Worm (Caenorhabditis elegans) whole organism, mixed stage, embryonic: ENCODE results near the gene M6.11.
A peak's percentile ranks its signal among the peaks of the same experiment; 100 is the strongest.

Experiments used
- M03D4.4 ChIP-seq: sonication (generic microtip); optimal IDR thresholded peaks from 2 replicates; lab custom pipeline; 2017; ENCODE audit warnings: mild to moderate bottlenecking, missing genetic modification characterization, missing compliant biosample characterization
- bed-3 ChIP-seq: fragments of 200-800 bp; sonication (Bioruptor generic); optimal IDR thresholded peaks from 3 replicates; lab custom pipeline; 2018; ENCODE audit warnings: mild to moderate bottlenecking, missing genetic modification characterization, moderate library complexity, missing compliant biosample characterization
- blmp-1 ChIP-seq: fragments of 150-350 bp; optimal IDR thresholded peaks from 2 replicates; lab custom pipeline; 2014; ENCODE audit warnings: missing biosample characterization, missing genetic modification characterization
- ceh-39 ChIP-seq: fragments of 150-350 bp; optimal IDR thresholded peaks from 2 replicates; lab custom pipeline; 2014; ENCODE audit warnings: missing biosample characterization, missing genetic modification characterization
- ceh-43 ChIP-seq: fragments of 200-800 bp; sonication (Bioruptor generic); optimal IDR thresholded peaks from 2 replicates; lab custom pipeline; 2018; ENCODE audit warnings: mild to moderate bottlenecking, missing genetic modification characterization, moderate library complexity, missing compliant biosample characterization
- ceh-83 ChIP-seq: fragments of 200-800 bp; sonication (Bioruptor generic); optimal IDR thresholded peaks from 2 replicates; lab custom pipeline; 2018; ENCODE audit warnings: mild to moderate bottlenecking, missing genetic modification characterization, missing compliant biosample characterization
- ces-1 ChIP-seq: fragments of 150-350 bp; optimal IDR thresholded peaks from 2 replicates; lab custom pipeline; 2014; ENCODE audit warnings: missing biosample characterization, missing genetic modification reagents, missing genetic modification characterization
- cnd-1 ChIP-seq: fragments of 200-800 bp; sonication (Bioruptor generic); optimal IDR thresholded peaks from 2 replicates; lab custom pipeline; 2018; ENCODE audit warnings: mild to moderate bottlenecking, missing genetic modification characterization, missing compliant biosample characterization
- drap-1 ChIP-seq: fragments of 200-800 bp; sonication (Bioruptor generic); optimal IDR thresholded peaks from 3 replicates; lab custom pipeline; 2018; ENCODE audit warnings: mild to moderate bottlenecking, missing genetic modification characterization, missing compliant biosample characterization
- elt-1 ChIP-seq: sonication (generic microtip); optimal IDR thresholded peaks from 2 replicates; lab custom pipeline; 2017; ENCODE audit warnings: missing genetic modification characterization, mild to moderate bottlenecking, missing compliant biosample characterization, antibody characterized with exemption, moderate library complexity, borderline replicate concordance; ENCODE audit not compliant: insufficient read depth
- elt-3 ChIP-seq: fragments of 150-350 bp; optimal IDR thresholded peaks from 2 replicates; lab custom pipeline; 2014; ENCODE audit warnings: missing biosample characterization, missing genetic modification characterization
- flh-1 ChIP-seq: fragments of 200-800 bp; sonication (Bioruptor generic); optimal IDR thresholded peaks from 2 replicates; lab custom pipeline; 2018; ENCODE audit warnings: mild to moderate bottlenecking, missing genetic modification characterization, moderate library complexity, missing compliant biosample characterization
- ham-2 ChIP-seq: fragments of 200-800 bp; sonication (Bioruptor generic); optimal IDR thresholded peaks from 2 replicates; lab custom pipeline; 2018; ENCODE audit warnings: mild to moderate bottlenecking, missing genetic modification characterization, missing compliant biosample characterization
- hlh-1 ChIP-seq: fragments of 150-350 bp; optimal IDR thresholded peaks from 2 replicates; lab custom pipeline; 2014; ENCODE audit warnings: missing biosample characterization, missing genetic modification reagents, missing genetic modification characterization
- lin-13 ChIP-seq: fragments of 150-350 bp; optimal IDR thresholded peaks from 2 replicates; lab custom pipeline; 2014; ENCODE audit warnings: missing biosample characterization, missing genetic modification characterization
- lin-32 ChIP-seq: fragments of 200-800 bp; sonication (Bioruptor generic); optimal IDR thresholded peaks from 2 replicates; lab custom pipeline; 2018; ENCODE audit warnings: mild to moderate bottlenecking, missing genetic modification characterization, missing compliant biosample characterization
- lsy-2 ChIP-seq: fragments of 150-350 bp; optimal IDR thresholded peaks from 2 replicates; lab custom pipeline; 2014; ENCODE audit warnings: missing biosample characterization, missing genetic modification characterization
- mab-5 ChIP-seq: fragments of 150-350 bp; optimal IDR thresholded peaks from 2 replicates; lab custom pipeline; 2014; ENCODE audit warnings: missing biosample characterization, missing genetic modification characterization
- mep-1 ChIP-seq: fragments of 150-350 bp; optimal IDR thresholded peaks from 2 replicates; lab custom pipeline; 2017; ENCODE audit warnings: missing biosample characterization, missing genetic modification reagents, missing genetic modification characterization, inconsistent platforms
- mls-2 ChIP-seq: sonication (generic microtip); optimal IDR thresholded peaks from 2 replicates; lab custom pipeline; 2016; ENCODE audit warnings: mild to moderate bottlenecking, missing genetic modification characterization, moderate library complexity, missing compliant biosample characterization
- nhr-12 ChIP-seq: fragments of 150-350 bp; optimal IDR thresholded peaks from 2 replicates; lab custom pipeline; 2014; ENCODE audit warnings: missing biosample characterization, missing genetic modification characterization
- nhr-2 ChIP-seq: fragments of 150-350 bp; optimal IDR thresholded peaks from 2 replicates; lab custom pipeline; 2014; ENCODE audit warnings: missing biosample characterization, missing genetic modification characterization
- nhr-237 ChIP-seq: fragments of 150-350 bp; optimal IDR thresholded peaks from 2 replicates; lab custom pipeline; 2014; ENCODE audit warnings: missing biosample characterization, missing genetic modification characterization
- nhr-28 ChIP-seq: fragments of 150-350 bp; optimal IDR thresholded peaks from 2 replicates; lab custom pipeline; 2014; ENCODE audit warnings: missing biosample characterization, missing genetic modification characterization
- nhr-76 ChIP-seq: sonication (generic microtip); optimal IDR thresholded peaks from 2 replicates; lab custom pipeline; 2017; ENCODE audit warnings: missing biosample characterization, missing genetic modification characterization
- pha-4 ChIP-seq: fragments of 150-350 bp; optimal IDR thresholded peaks from 2 replicates; lab custom pipeline; 2018; ENCODE audit warnings: missing biosample characterization, missing genetic modification reagents, missing genetic modification characterization
- sem-2 ChIP-seq: fragments of 200-800 bp; sonication (Bioruptor generic); optimal IDR thresholded peaks from 2 replicates; lab custom pipeline; 2018; ENCODE audit warnings: mild to moderate bottlenecking, missing genetic modification characterization, missing compliant biosample characterization
- snpc-4 ChIP-seq: fragments of 150-350 bp; optimal IDR thresholded peaks from 2 replicates; lab custom pipeline; 2014; ENCODE audit warnings: missing biosample characterization, missing genetic modification characterization
- sptf-1 ChIP-seq: sonication (generic microtip); optimal IDR thresholded peaks from 2 replicates; lab custom pipeline; 2017; ENCODE audit warnings: mild to moderate bottlenecking, missing genetic modification characterization, moderate library complexity, missing compliant biosample characterization
- tbx-8 ChIP-seq: fragments of 200-800 bp; sonication (Bioruptor generic); optimal IDR thresholded peaks from 2 replicates; lab custom pipeline; 2018; ENCODE audit warnings: mild to moderate bottlenecking, missing genetic modification characterization, moderate library complexity, missing compliant biosample characterization
- unc-120 ChIP-seq: sonication (generic microtip); optimal IDR thresholded peaks from 2 replicates; lab custom pipeline; 2017; ENCODE audit warnings: missing genetic modification characterization, missing compliant biosample characterization; ENCODE audit not compliant: poor library complexity, severe bottlenecking
- unc-39 ChIP-seq: fragments of 150-350 bp; optimal IDR thresholded peaks from 2 replicates; lab custom pipeline; 2014; ENCODE audit warnings: missing biosample characterization, missing genetic modification characterization
- unc-62 ChIP-seq: fragments of 150-350 bp; optimal IDR thresholded peaks from 2 replicates; lab custom pipeline; 2014; ENCODE audit warnings: missing biosample characterization, missing genetic modification reagents, missing genetic modification characterization
- zip-8 ChIP-seq: fragments of 150-350 bp; optimal IDR thresholded peaks from 2 replicates; lab custom pipeline; 2014; ENCODE audit warnings: missing biosample characterization, missing genetic modification characterization
- ztf-11 ChIP-seq: fragments of 150-350 bp; optimal IDR thresholded peaks from 2 replicates; lab custom pipeline; 2014; ENCODE audit warnings: missing biosample characterization, missing genetic modification characterization

Gene M6.11

DNA sequence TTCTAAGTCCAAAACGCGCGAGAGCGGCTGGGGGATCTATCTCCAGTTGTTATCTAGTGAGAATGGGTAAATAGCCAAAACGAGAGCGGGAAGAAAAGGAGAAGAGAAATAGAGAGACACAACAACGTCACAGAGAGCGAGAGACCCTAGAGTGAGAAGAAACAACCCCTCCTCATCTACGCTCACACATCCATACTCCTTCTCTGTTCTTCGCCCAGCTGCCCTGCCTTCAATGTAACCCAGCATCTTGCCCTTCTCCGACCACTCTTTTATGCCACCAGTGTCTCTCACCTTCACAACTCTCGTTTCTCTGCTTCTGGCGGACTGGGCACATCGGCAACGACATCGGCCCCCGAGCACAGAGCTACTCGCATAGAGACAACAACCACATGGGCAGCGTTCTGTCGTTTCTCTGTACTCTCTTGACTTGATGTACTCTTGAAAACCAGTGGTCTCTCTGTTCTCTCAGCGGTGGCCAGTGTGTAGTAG is 48.1 kb downstream of the M6.11 start:
- TF ChIP-seq nhr-12 (tag; lab: Kevin White, UChicago) (no peak), ham-2 (peak; percentile 83), lin-32 (GFP tag; lab: Kevin White, UChicago) (no peak), elt-1 (tag; lab: Kevin White, UChicago) (peak; percentile 63), nhr-2 (tag; lab: Kevin White, UChicago) (peak; percentile 71), ceh-39 (no peak), M03D4.4 (peak; percentile 58), cnd-1 (tag; lab: Kevin White, UChicago) (peak; percentile 89), nhr-76 (tag; lab: Kevin White, UChicago) (no peak), elt-3 (tag; lab: Kevin White, UChicago) (no peak), unc-39 (tag; lab: Kevin White, UChicago) (no peak), lsy-2 (tag; lab: Kevin White, UChicago) (peak; percentile 27), ceh-43 (GFP tag; lab: Kevin White, UChicago) (peak; percentile 69), hlh-1 (peak; percentile 79), unc-120 (tag; lab: Kevin White, UChicago) (peak; percentile 96), lin-13 (peak; percentile 81), ztf-11 (tag; lab: Kevin White, UChicago) (peak; percentile 84), sptf-1 (peak; percentile 76), nhr-237 (tag; lab: Kevin White, UChicago) (peak; percentile 62), unc-62 (GFP tag; lab: Kevin White, UChicago) (peak; percentile 69), sem-2 (GFP tag; lab: Kevin White, UChicago) (peak; percentile 2), mls-2 (tag; lab: Kevin White, UChicago) (peak; percentile 71), mep-1 (tag; lab: Kevin White, UChicago) (peak; percentile 56), nhr-28 (tag; lab: Kevin White, UChicago) (no peak), drap-1 (GFP tag; lab: Kevin White, UChicago) (peak; percentile 59), pha-4 (tag; lab: Kevin White, UChicago) (peak; percentile 85), ceh-83 (GFP tag; lab: Kevin White, UChicago) (no peak), bed-3 (GFP tag; lab: Kevin White, UChicago) (no peak), mab-5 (tag; lab: Kevin White, UChicago) (no peak), flh-1 (GFP tag; lab: Kevin White, UChicago) (no peak), snpc-4 (no peak), zip-8 (no peak), ces-1 (peak; percentile 54), tbx-8 (GFP tag; lab: Kevin White, UChicago) (peak; percentile 17), blmp-1 (tag; lab: Kevin White, UChicago) (no peak)

DNA sequence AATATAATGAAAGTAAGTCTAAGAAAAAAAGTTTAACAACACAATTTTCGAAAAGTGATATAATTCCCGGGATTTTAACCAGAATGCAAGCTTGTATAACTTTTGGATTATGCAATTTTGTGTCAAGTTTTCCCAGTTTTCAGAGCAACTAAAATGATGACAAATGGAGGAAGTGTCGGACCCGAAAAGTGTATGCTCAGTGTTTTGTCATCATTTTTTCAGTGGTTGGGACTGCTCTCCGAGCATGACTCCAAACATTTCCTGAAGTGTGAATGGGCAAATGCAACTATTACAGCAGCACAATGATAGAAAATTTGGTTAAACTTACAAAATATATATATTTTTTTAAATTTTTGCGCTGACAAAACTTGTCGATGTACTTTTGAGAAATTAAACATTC is 50.3 kb downstream of the M6.11 start:
- TF ChIP-seq nhr-76 (tag; lab: Kevin White, UChicago) (no peak), pha-4 (tag; lab: Kevin White, UChicago) (no peak), ceh-39 (no peak), elt-3 (tag; lab: Kevin White, UChicago) (no peak), nhr-2 (tag; lab: Kevin White, UChicago) (no peak), ces-1 (no peak), sem-2 (GFP tag; lab: Kevin White, UChicago) (no peak), ceh-43 (GFP tag; lab: Kevin White, UChicago) (no peak), nhr-12 (tag; lab: Kevin White, UChicago) (no peak), ceh-83 (GFP tag; lab: Kevin White, UChicago) (no peak), lsy-2 (tag; lab: Kevin White, UChicago) (no peak), nhr-237 (tag; lab: Kevin White, UChicago) (no peak), mep-1 (tag; lab: Kevin White, UChicago) (no peak), cnd-1 (tag; lab: Kevin White, UChicago) (no peak)
